Worm (Caenorhabditis elegans) whole organism, L3 larva: ENCODE data around the gene C17G10.1.

Experiments
- ama-1 ChIP-seq: fragments of 150-350 bp; optimal IDR thresholded peaks from 2 replicates; lab custom pipeline; 2018
- hmg-11 ChIP-seq: sonication (generic microtip); optimal IDR thresholded peaks from 2 replicates; lab custom pipeline; 2016; ENCODE audit warnings: missing genetic modification characterization, missing compliant biosample characterization
- jun-1 ChIP-seq: fragments of 150-350 bp; optimal IDR thresholded peaks from 2 replicates; lab custom pipeline; 2014; ENCODE audit warnings: missing biosample characterization, missing genetic modification reagents, missing genetic modification characterization
- lin-15B ChIP-seq: fragments of 150-350 bp; optimal IDR thresholded peaks from 2 replicates; lab custom pipeline; 2014; ENCODE audit warnings: missing biosample characterization, missing genetic modification characterization
- nhr-237 ChIP-seq: fragments of 150-350 bp; optimal IDR thresholded peaks from 2 replicates; lab custom pipeline; 2014; ENCODE audit warnings: missing biosample characterization, missing genetic modification characterization
- nhr-25 ChIP-seq: sonication (generic microtip); optimal IDR thresholded peaks from 2 replicates; lab custom pipeline; 2017; ENCODE audit warnings: missing biosample characterization, missing genetic modification characterization
- skn-1 ChIP-seq: fragments of 150-350 bp; optimal IDR thresholded peaks from 2 replicates; lab custom pipeline; 2014; ENCODE audit warnings: missing biosample characterization, missing genetic modification characterization

- TF ChIP-seq hmg-11 (tag; lab: Kevin White, UChicago) (no peak), nhr-25 (no peak), lin-15B (tag; lab: Kevin White, UChicago) (no peak), jun-1 (no peak), skn-1 (tag; lab: Kevin White, UChicago) (no peak), nhr-237 (no peak), ama-1 (lab: Kevin White, UChicago) (no peak)
Measured at ce11 chrII:5574925-5575324, 21.4 kb upstream of the C17G10.1 start.
